Worm (Caenorhabditis elegans) whole organism, L3 larva: ENCODE measurements around the gene cnc-5.

Experiments
- ZK546.5 ChIP-seq: sonication (generic microtip); optimal IDR thresholded peaks from 2 replicates; lab custom pipeline; 2017; ENCODE audit warnings: missing biosample characterization, missing genetic modification characterization
- aly-2 ChIP-seq: fragments of 150-350 bp; optimal IDR thresholded peaks from 2 replicates; lab custom pipeline; 2014; ENCODE audit warnings: missing biosample characterization, missing genetic modification characterization
- ama-1 ChIP-seq: fragments of 150-350 bp; optimal IDR thresholded peaks from 2 replicates; lab custom pipeline; 2018
- ceh-16 ChIP-seq: sonication (generic microtip); optimal IDR thresholded peaks from 2 replicates; lab custom pipeline; 2017; ENCODE audit warnings: missing biosample characterization, missing genetic modification characterization
- ceh-28 ChIP-seq: fragments of 150-350 bp; optimal IDR thresholded peaks from 2 replicates; lab custom pipeline; 2014; ENCODE audit warnings: missing biosample characterization, missing genetic modification reagents, missing genetic modification characterization
- ceh-82 ChIP-seq: fragments of 150-350 bp; optimal IDR thresholded peaks from 2 replicates; lab custom pipeline; 2014; ENCODE audit warnings: missing biosample characterization, missing genetic modification characterization
- daf-12 ChIP-seq: fragments of 150-350 bp; optimal IDR thresholded peaks from 2 replicates; lab custom pipeline; 2014; ENCODE audit warnings: missing biosample characterization, missing genetic modification reagents, missing genetic modification characterization
- egl-27 ChIP-seq: sonication (generic microtip); optimal IDR thresholded peaks from 4 replicates; lab custom pipeline; 2017; ENCODE audit warnings: missing biosample characterization, missing genetic modification reagents, missing genetic modification characterization
- egl-5 ChIP-seq: fragments of 150-350 bp; optimal IDR thresholded peaks from 2 replicates; lab custom pipeline; 2017; ENCODE audit warnings: missing biosample characterization, missing genetic modification reagents, missing genetic modification characterization, inconsistent platforms
- elt-1 ChIP-seq: fragments of 150-350 bp; optimal IDR thresholded peaks from 2 replicates; lab custom pipeline; 2014; ENCODE audit warnings: missing biosample characterization, missing genetic modification characterization
- elt-2 ChIP-seq: sonication (generic microtip); optimal IDR thresholded peaks from 2 replicates; lab custom pipeline; 2016; ENCODE audit warnings: missing genetic modification reagents, mild to moderate bottlenecking, missing genetic modification characterization, missing compliant biosample characterization
- fkh-10 ChIP-seq: sonication (generic microtip); optimal IDR thresholded peaks from 2 replicates; lab custom pipeline; 2017; ENCODE audit warnings: missing biosample characterization, missing genetic modification reagents, missing genetic modification characterization
- fkh-2 ChIP-seq: fragments of 150-350 bp; optimal IDR thresholded peaks from 2 replicates; lab custom pipeline; 2014; ENCODE audit warnings: missing biosample characterization, missing genetic modification reagents, missing genetic modification characterization
- fos-1 ChIP-seq: fragments of 150-350 bp; optimal IDR thresholded peaks from 2 replicates; lab custom pipeline; 2014; ENCODE audit warnings: missing biosample characterization, missing genetic modification characterization
- hmg-11 ChIP-seq: sonication (generic microtip); optimal IDR thresholded peaks from 2 replicates; lab custom pipeline; 2016; ENCODE audit warnings: missing genetic modification characterization, missing compliant biosample characterization
- lin-15B ChIP-seq: fragments of 150-350 bp; optimal IDR thresholded peaks from 2 replicates; lab custom pipeline; 2014; ENCODE audit warnings: missing biosample characterization, missing genetic modification characterization
- lin-39 ChIP-seq: fragments of 150-350 bp; optimal IDR thresholded peaks from 2 replicates; lab custom pipeline; 2018; ENCODE audit warnings: missing biosample characterization, missing genetic modification reagents, missing genetic modification characterization
- mdl-1 ChIP-seq: fragments of 150-350 bp; optimal IDR thresholded peaks from 2 replicates; lab custom pipeline; 2014; ENCODE audit warnings: missing biosample characterization, missing genetic modification characterization
- mml-1 ChIP-seq: fragments of 150-350 bp; sonication (generic microtip); optimal IDR thresholded peaks from 3 replicates; lab custom pipeline; 2014; ENCODE audit warnings: missing biosample characterization, missing genetic modification characterization
- nfya-1 ChIP-seq: sonication (generic microtip); optimal IDR thresholded peaks from 2 replicates; lab custom pipeline; 2017; ENCODE audit warnings: missing genetic modification characterization, mild to moderate bottlenecking, missing compliant biosample characterization, antibody characterized with exemption, moderate library complexity; ENCODE audit not compliant: insufficient read depth
- nhr-11 ChIP-seq: fragments of 150-350 bp; optimal IDR thresholded peaks from 2 replicates; lab custom pipeline; 2014; ENCODE audit warnings: missing biosample characterization, missing genetic modification characterization
- nhr-12 ChIP-seq: fragments of 150-350 bp; optimal IDR thresholded peaks from 2 replicates; lab custom pipeline; 2014; ENCODE audit warnings: missing biosample characterization, missing genetic modification characterization
- nhr-23 ChIP-seq: fragments of 150-350 bp; optimal IDR thresholded peaks from 2 replicates; lab custom pipeline; 2014; ENCODE audit warnings: missing biosample characterization, missing genetic modification reagents, missing genetic modification characterization
- nhr-237 ChIP-seq: fragments of 150-350 bp; optimal IDR thresholded peaks from 2 replicates; lab custom pipeline; 2014; ENCODE audit warnings: missing biosample characterization, missing genetic modification characterization
- nhr-25 ChIP-seq: sonication (generic microtip); optimal IDR thresholded peaks from 2 replicates; lab custom pipeline; 2017; ENCODE audit warnings: missing biosample characterization, missing genetic modification characterization
- nhr-28 ChIP-seq: fragments of 150-350 bp; optimal IDR thresholded peaks from 2 replicates; lab custom pipeline; 2014; ENCODE audit warnings: missing biosample characterization, missing genetic modification characterization
- nhr-43 ChIP-seq: sonication (generic microtip); optimal IDR thresholded peaks from 2 replicates; lab custom pipeline; 2016; ENCODE audit warnings: mild to moderate bottlenecking, missing genetic modification characterization, missing compliant biosample characterization; ENCODE audit not compliant: poor library complexity, severe bottlenecking
- nhr-76 ChIP-seq: fragments of 150-350 bp; sonication (generic microtip); optimal IDR thresholded peaks from 5 replicates; lab custom pipeline; 2014; ENCODE audit warnings: missing biosample characterization, missing genetic modification characterization
- pha-4 ChIP-seq: fragments of 150-350 bp; optimal IDR thresholded peaks from 2 replicates; lab custom pipeline; 2014; ENCODE audit warnings: missing biosample characterization, missing genetic modification reagents, missing genetic modification characterization
- sea-2 ChIP-seq: fragments of 150-350 bp; sonication (generic microtip); optimal IDR thresholded peaks from 4 replicates; lab custom pipeline; 2014; ENCODE audit warnings: missing biosample characterization, missing genetic modification reagents, missing genetic modification characterization
- snpc-4 ChIP-seq: fragments of 150-350 bp; optimal IDR thresholded peaks from 2 replicates; lab custom pipeline; 2014; ENCODE audit warnings: missing biosample characterization, missing genetic modification characterization
- unc-39 ChIP-seq: sonication (generic microtip); optimal IDR thresholded peaks from 4 replicates; lab custom pipeline; 2017; ENCODE audit warnings: missing biosample characterization, missing genetic modification characterization
- zag-1 ChIP-seq: fragments of 150-350 bp; optimal IDR thresholded peaks from 2 replicates; lab custom pipeline; 2014; ENCODE audit warnings: missing biosample characterization, missing genetic modification characterization
- ztf-11 ChIP-seq: fragments of 150-350 bp; optimal IDR thresholded peaks from 2 replicates; lab custom pipeline; 2014; ENCODE audit warnings: missing biosample characterization, missing genetic modification characterization
- ztf-4 ChIP-seq: fragments of 150-350 bp; optimal IDR thresholded peaks from 2 replicates; lab custom pipeline; 2014; ENCODE audit warnings: missing biosample characterization, missing genetic modification characterization

The cnc-5 gene

ce11 chrV:1481742-1482141 lies 36.6 kb downstream of the cnc-5 start, which contains the start of gene C38C3.4:
TSS of gene C38C3.4 (plus strand) at chrV:1482042.
- TF ChIP-seq ama-1 (no peak), snpc-4 (tag; lab: Kevin White, UChicago) (no peak), nhr-23 (tag; lab: Kevin White, UChicago) (no peak), mml-1 (tag; lab: Kevin White, UChicago) (no peak), nhr-11 (tag; lab: Kevin White, UChicago) (no peak), lin-15B (tag; lab: Kevin White, UChicago) (no peak), ceh-16 (no peak), ztf-4 (tag; lab: Kevin White, UChicago) (no peak), ceh-28 (tag; lab: Kevin White, UChicago) (no peak), nhr-76 (tag; lab: Kevin White, UChicago) (no peak), fkh-10 (GFP tag; lab: Kevin White, UChicago) (no peak), nhr-12 (tag; lab: Kevin White, UChicago) (no peak), nfya-1 (tag; lab: Kevin White, UChicago) (no peak), nhr-25 (tag; lab: Kevin White, UChicago) (no peak)

- no peak for TF ChIP-seq nhr-12 (tag; lab: Kevin White, UChicago)
- peak; percentile 58 for TF ChIP-seq fkh-10 (GFP tag; lab: Kevin White, UChicago)
- no peak for TF ChIP-seq egl-5 (tag; lab: Kevin White, UChicago)
- no peak for TF ChIP-seq lin-15B (tag; lab: Kevin White, UChicago)
Observed at ce11 chrV:1486031-1486430, 40.9 kb downstream of the cnc-5 start.

ce11 chrV:1487262-1487661 lies 42.1 kb downstream of the cnc-5 start:
- no peak for TF ChIP-seq nfya-1 (tag; lab: Kevin White, UChicago)
- no peak for TF ChIP-seq aly-2 (tag; lab: Kevin White, UChicago)
- TF ChIP-seq ztf-11 (tag; lab: Kevin White, UChicago): no peak

- TF ChIP-seq fkh-10 (GFP tag; lab: Kevin White, UChicago) (no peak), snpc-4 (tag; lab: Kevin White, UChicago) (no peak), mdl-1 (tag; lab: Kevin White, UChicago) (no peak), nhr-28 (tag; lab: Kevin White, UChicago) (no peak), unc-39 (tag; lab: Kevin White, UChicago) (no peak), ceh-82 (tag; lab: Kevin White, UChicago) (no peak), egl-5 (tag; lab: Kevin White, UChicago) (no peak), ceh-28 (tag; lab: Kevin White, UChicago) (no peak), lin-39 (tag; lab: Kevin White, UChicago) (no peak), ama-1 (no peak), nhr-76 (tag; lab: Kevin White, UChicago) (no peak), sea-2 (GFP tag; lab: Kevin White, UChicago) (no peak), zag-1 (tag; lab: Kevin White, UChicago) (no peak), egl-27 (tag; lab: Kevin White, UChicago) (no peak), elt-2 (no peak)
Observed at ce11 chrV:1488642-1489041, 43.5 kb downstream of the cnc-5 start.

- TF ChIP-seq mml-1 (tag; lab: Kevin White, UChicago): no peak
- no peak for TF ChIP-seq nhr-237 (tag; lab: Kevin White, UChicago)
- no peak for TF ChIP-seq ceh-16
- TF ChIP-seq elt-1: no peak
- no peak for TF ChIP-seq daf-12 (tag; lab: Kevin White, UChicago)
- no peak for TF ChIP-seq nhr-43 (tag; lab: Kevin White, UChicago)
- no peak for TF ChIP-seq aly-2 (tag; lab: Kevin White, UChicago)
- TF ChIP-seq pha-4 (tag; lab: Kevin White, UChicago): no peak
- no peak for TF ChIP-seq fkh-2 (tag; lab: Kevin White, UChicago)
- no peak for TF ChIP-seq sea-2 (GFP tag; lab: Kevin White, UChicago)
- TF ChIP-seq mdl-1 (tag; lab: Kevin White, UChicago): no peak
- TF ChIP-seq ZK546.5 (tag; lab: Kevin White, UChicago): no peak
- TF ChIP-seq elt-2: no peak
- TF ChIP-seq fos-1 (tag; lab: Kevin White, UChicago): no peak
- no peak for TF ChIP-seq hmg-11 (tag; lab: Kevin White, UChicago)
Observed at ce11 chrV:1491510-1491909, 46.3 kb downstream of the cnc-5 start, which contains the start of gene C38C3.6. TSS of gene C38C3.6 (minus strand) at chrV:1491610.
